Fruit fly (Drosophila melanogaster) whole organism, embryonic: ENCODE measurements around the gene Lcp65Ag3.
A peak's percentile ranks its signal among the peaks of the same experiment; 100 is the strongest.

Source experiments
- Adf1 ChIP-seq: fragments of 200-800 bp; sonication (Bioruptor generic); IDR thresholded peaks from 2 replicates; pipeline ENCODE4 v1.3.6; 2022; ENCODE audit warnings: missing biosample characterization, missing genetic modification characterization
- CG12104 ChIP-seq: fragments of 200-800 bp; sonication (Bioruptor generic); optimal IDR thresholded peaks from 3 replicates; lab custom pipeline; 2016; ENCODE audit warnings: missing biosample characterization, missing genetic modification characterization
- CG15073 ChIP-seq: fragments of 200-800 bp; sonication (Bioruptor generic); optimal IDR thresholded peaks from 2 replicates; lab custom pipeline; 2016; ENCODE audit warnings: missing biosample characterization, missing genetic modification characterization
- CG1529 ChIP-seq: fragments of 200-800 bp; sonication (Bioruptor generic); optimal IDR thresholded peaks from 3 replicates; lab custom pipeline; 2018; ENCODE audit warnings: missing biosample characterization, missing genetic modification characterization
- CG1603 ChIP-seq: fragments of 200-800 bp; sonication (Bioruptor generic); optimal IDR thresholded peaks from 2 replicates; lab custom pipeline; 2019; ENCODE audit warnings: missing biosample characterization, mild to moderate bottlenecking, missing genetic modification characterization, moderate library complexity
- CG1647 ChIP-seq: fragments of 200-800 bp; sonication (Bioruptor generic); optimal IDR thresholded peaks from 3 replicates; lab custom pipeline; 2016; ENCODE audit warnings: missing biosample characterization, missing genetic modification characterization
- CG17186 ChIP-seq: fragments of 200-800 bp; sonication (Bioruptor generic); optimal IDR thresholded peaks from 3 replicates; lab custom pipeline; 2017; ENCODE audit warnings: missing biosample characterization, missing genetic modification reagents, missing genetic modification characterization
- CG17359 ChIP-seq: fragments of 200-800 bp; sonication (Bioruptor generic); optimal IDR thresholded peaks from 3 replicates; lab custom pipeline; 2018; ENCODE audit warnings: missing biosample characterization, mild to moderate bottlenecking, missing genetic modification characterization, moderate library complexity
- CG30403 ChIP-seq: fragments of 200-800 bp; sonication (Bioruptor generic); optimal IDR thresholded peaks from 3 replicates; lab custom pipeline; 2016; ENCODE audit warnings: missing biosample characterization, missing genetic modification characterization
- CG31224 ChIP-seq: fragments of 200-800 bp; sonication (Bioruptor generic); IDR thresholded peaks from 2 replicates; pipeline ENCODE4 v1.3.6; 2022; ENCODE audit warnings: missing biosample characterization, missing genetic modification characterization
- CG3995 ChIP-seq: fragments of 200-800 bp; sonication (Bioruptor generic); optimal IDR thresholded peaks from 3 replicates; lab custom pipeline; 2016; ENCODE audit warnings: missing biosample characterization, missing genetic modification characterization
- CG4360 ChIP-seq: fragments of 200-800 bp; sonication (Bioruptor generic); IDR thresholded peaks from 2 replicates; pipeline ENCODE4 v1.3.6; 2022; ENCODE audit warnings: missing biosample characterization, missing genetic modification characterization
- CG4424 ChIP-seq: fragments of 200-800 bp; sonication (Bioruptor generic); optimal IDR thresholded peaks from 3 replicates; lab custom pipeline; 2016; ENCODE audit warnings: missing biosample characterization, missing genetic modification characterization
- CG7928 ChIP-seq: fragments of 200-800 bp; sonication (Bioruptor generic); optimal IDR thresholded peaks from 2 replicates; lab custom pipeline; 2017; ENCODE audit warnings: missing biosample characterization, mild to moderate bottlenecking, missing genetic modification characterization
- CG8089 ChIP-seq: fragments of 200-800 bp; sonication (Bioruptor generic); optimal IDR thresholded peaks from 3 replicates; lab custom pipeline; 2016; ENCODE audit warnings: missing biosample characterization, missing genetic modification characterization
- CG8388 ChIP-seq: fragments of 200-800 bp; sonication (Bioruptor generic); optimal IDR thresholded peaks from 2 replicates; lab custom pipeline; 2019; ENCODE audit warnings: missing biosample characterization, mild to moderate bottlenecking, missing genetic modification characterization, moderate library complexity
- CrebB ChIP-seq: fragments of 200-800 bp; sonication (Bioruptor generic); optimal IDR thresholded peaks from 3 replicates; lab custom pipeline; 2018; ENCODE audit warnings: missing biosample characterization, mild to moderate bottlenecking, missing genetic modification characterization
- Dip2 ChIP-seq: fragments of 200-800 bp; sonication (Bioruptor generic); IDR thresholded peaks from 2 replicates; pipeline ENCODE4 v1.3.6; 2022; ENCODE audit warnings: missing biosample characterization, missing genetic modification characterization
- Drgx ChIP-seq: fragments of 200-800 bp; sonication (Bioruptor generic); IDR thresholded peaks from 2 replicates; pipeline ENCODE4 v1.3.6; 2022; ENCODE audit warnings: missing biosample characterization, missing genetic modification characterization
- E2f1 ChIP-seq: fragments of 200-800 bp; sonication (Bioruptor generic); IDR thresholded peaks from 2 replicates; pipeline ENCODE4 v1.3.6; 2022; ENCODE audit warnings: missing biosample characterization, missing genetic modification characterization
- Gug ChIP-seq: fragments of 200-800 bp; sonication (Bioruptor generic); IDR thresholded peaks from 4 replicates; pipeline ENCODE4 v1.3.6; 2022; ENCODE audit warnings: missing biosample characterization, missing genetic modification characterization
- HHEX ChIP-seq: fragments of 200-800 bp; sonication (Bioruptor generic); optimal IDR thresholded peaks from 3 replicates; lab custom pipeline; 2017; ENCODE audit warnings: missing biosample characterization, mild to moderate bottlenecking, missing genetic modification characterization, missing genetic modification reagents
- Hey ChIP-seq: fragments of 200-800 bp; sonication (Bioruptor generic); optimal IDR thresholded peaks from 3 replicates; lab custom pipeline; 2018; ENCODE audit warnings: missing biosample characterization, mild to moderate bottlenecking, missing genetic modification characterization
- Hmr ChIP-seq: fragments of 200-800 bp; sonication (Bioruptor generic); optimal IDR thresholded peaks from 3 replicates; lab custom pipeline; 2017; ENCODE audit warnings: mild to moderate bottlenecking, missing biosample characterization, missing genetic modification reagents, missing genetic modification characterization
- Hsf ChIP-seq: fragments of 200-800 bp; sonication (Bioruptor generic); optimal IDR thresholded peaks from 3 replicates; lab custom pipeline; 2016; ENCODE audit warnings: missing biosample characterization, missing genetic modification characterization
- Lhr ChIP-seq: fragments of 200-800 bp; sonication (Bioruptor generic); optimal IDR thresholded peaks from 3 replicates; lab custom pipeline; 2017; ENCODE audit warnings: mild to moderate bottlenecking, missing biosample characterization, missing genetic modification reagents, missing genetic modification characterization
- NK7.1 ChIP-seq: fragments of 200-800 bp; sonication (Bioruptor generic); optimal IDR thresholded peaks from 3 replicates; lab custom pipeline; 2016; ENCODE audit warnings: missing biosample characterization, missing genetic modification characterization
- Nf-YA ChIP-seq: fragments of 200-800 bp; sonication (Bioruptor generic); IDR thresholded peaks from 2 replicates; pipeline ENCODE4 v1.3.6; 2022; ENCODE audit warnings: missing biosample characterization, missing genetic modification characterization
- Sry-δ ChIP-seq: fragments of 200-800 bp; sonication (Bioruptor generic); optimal IDR thresholded peaks from 2 replicates; lab custom pipeline; 2016; ENCODE audit warnings: missing biosample characterization, missing genetic modification characterization
- amos ChIP-seq: fragments of 200-800 bp; sonication (Bioruptor generic); IDR thresholded peaks from 2 replicates; pipeline ENCODE4 v1.3.6; 2022; ENCODE audit warnings: missing biosample characterization, missing genetic modification characterization; ENCODE audit not compliant: partially characterized antibody
- chm ChIP-seq: fragments of 200-800 bp; sonication (Bioruptor generic); IDR thresholded peaks from 2 replicates; pipeline ENCODE4 v1.3.6; 2022; ENCODE audit warnings: missing biosample characterization, missing genetic modification characterization
- crc ChIP-seq: fragments of 200-800 bp; sonication (Bioruptor generic); optimal IDR thresholded peaks from 2 replicates; lab custom pipeline; 2016; ENCODE audit warnings: missing biosample characterization, missing genetic modification characterization
- crol ChIP-seq: fragments of 200-800 bp; sonication (Bioruptor generic); IDR thresholded peaks from 2 replicates; pipeline ENCODE4 v1.3.6; 2022; ENCODE audit warnings: missing biosample characterization, missing genetic modification characterization
- crp ChIP-seq, 2 experiments: fragments of 200-800 bp; sonication (Bioruptor generic); optimal IDR thresholded peaks; 2 replicates in 1 of 2; 3 replicates in 1 of 2; lab custom pipeline; 2017; ENCODE audit warnings: missing biosample characterization in 2 of 2, missing genetic modification characterization in 2 of 2, mild to moderate bottlenecking in 1 of 2, moderate library complexity in 1 of 2
- dati ChIP-seq: fragments of 200-800 bp; sonication (Bioruptor generic); IDR thresholded peaks from 2 replicates; pipeline ENCODE4 v1.3.6; 2022; ENCODE audit warnings: missing biosample characterization, missing genetic modification characterization
- ems ChIP-seq: fragments of 200-800 bp; sonication (Bioruptor generic); optimal IDR thresholded peaks from 3 replicates; lab custom pipeline; 2016; ENCODE audit warnings: missing biosample characterization, missing genetic modification characterization
- esg ChIP-seq: fragments of 200-800 bp; sonication (Bioruptor generic); conservative IDR thresholded peaks from 2 replicates; pipeline ENCODE4 v1.3.6; 2022; ENCODE audit warnings: missing biosample characterization, missing genetic modification characterization
- eyg ChIP-seq: fragments of 200-800 bp; sonication (Bioruptor generic); optimal IDR thresholded peaks from 3 replicates; lab custom pipeline; 2016; ENCODE audit warnings: missing biosample characterization, missing genetic modification characterization
- fd96Cb ChIP-seq: fragments of 200-800 bp; sonication (Bioruptor generic); optimal IDR thresholded peaks from 2 replicates; lab custom pipeline; 2018; ENCODE audit warnings: missing biosample characterization, mild to moderate bottlenecking, missing genetic modification characterization, moderate library complexity
- gt ChIP-seq: fragments of 200-800 bp; sonication (Bioruptor generic); IDR thresholded peaks from 2 replicates; pipeline ENCODE4 v1.3.6; 2022; ENCODE audit warnings: missing biosample characterization, missing genetic modification characterization
- hbn ChIP-seq: fragments of 200-800 bp; sonication (Bioruptor generic); IDR thresholded peaks from 2 replicates; pipeline ENCODE4 v1.3.6; 2022; ENCODE audit warnings: missing biosample characterization, missing genetic modification characterization; ENCODE audit not compliant: partially characterized antibody
- jumu ChIP-seq: fragments of 200-800 bp; sonication (Bioruptor generic); optimal IDR thresholded peaks from 3 replicates; lab custom pipeline; 2016; ENCODE audit warnings: missing biosample characterization, missing genetic modification characterization
- lab ChIP-seq: fragments of 200-800 bp; sonication (Bioruptor generic); optimal IDR thresholded peaks from 3 replicates; lab custom pipeline; 2017; ENCODE audit warnings: missing biosample characterization, missing genetic modification characterization, mild to moderate bottlenecking, moderate library complexity, missing genetic modification reagents
- maf-S ChIP-seq: fragments of 200-800 bp; sonication (Bioruptor generic); optimal IDR thresholded peaks from 2 replicates; lab custom pipeline; 2016; ENCODE audit warnings: missing biosample characterization, missing genetic modification characterization
- nmo ChIP-seq: fragments of 200-800 bp; sonication (Bioruptor generic); optimal IDR thresholded peaks from 2 replicates; lab custom pipeline; 2018; ENCODE audit warnings: missing biosample characterization, mild to moderate bottlenecking, missing genetic modification characterization, moderate library complexity
- psq ChIP-seq: fragments of 200-800 bp; sonication (Bioruptor generic); optimal IDR thresholded peaks from 2 replicates; lab custom pipeline; 2017; ENCODE audit warnings: missing biosample characterization, missing genetic modification characterization
- salm ChIP-seq: fragments of 200-800 bp; sonication (Bioruptor generic); optimal IDR thresholded peaks from 2 replicates; lab custom pipeline; 2018; ENCODE audit warnings: missing biosample characterization, mild to moderate bottlenecking, missing genetic modification characterization
- sisA ChIP-seq: fragments of 200-800 bp; sonication (Bioruptor generic); IDR thresholded peaks from 2 replicates; pipeline ENCODE4 v1.3.6; 2022; ENCODE audit warnings: missing biosample characterization, missing genetic modification characterization
- so ChIP-seq: fragments of 200-800 bp; sonication (Bioruptor generic); IDR thresholded peaks from 3 replicates; pipeline ENCODE4 v1.3.6; 2022; ENCODE audit warnings: missing biosample characterization, missing genetic modification characterization
- tap ChIP-seq: fragments of 200-800 bp; optimal IDR thresholded peaks from 3 replicates; lab custom pipeline; 2019; ENCODE audit warnings: missing biosample characterization, mild to moderate bottlenecking, missing genetic modification characterization, moderate library complexity
- tio ChIP-seq: fragments of 200-800 bp; sonication (Bioruptor generic); optimal IDR thresholded peaks from 2 replicates; lab custom pipeline; 2017; ENCODE audit warnings: missing biosample characterization, missing genetic modification characterization, inconsistent platforms

Lcp65Ag3 gene

DNA sequence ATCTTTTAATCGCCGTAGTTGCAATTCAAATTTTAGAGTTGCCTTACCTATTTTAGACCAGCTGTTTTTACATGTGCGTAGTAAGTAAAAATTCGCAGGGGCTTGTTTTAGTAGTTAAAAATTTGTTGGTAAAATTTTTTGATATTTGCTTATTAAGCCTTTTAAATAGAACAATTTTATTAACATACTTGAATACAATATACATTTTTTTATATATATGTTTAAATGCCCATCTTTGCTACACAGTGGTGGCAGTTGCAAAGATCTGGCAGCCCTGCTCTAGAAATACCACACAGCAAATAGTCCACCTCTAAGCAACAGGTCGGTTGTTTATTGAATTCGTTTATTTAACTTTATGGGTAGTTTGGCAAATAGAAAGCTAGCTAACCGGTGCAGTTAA lies 36.1 kb downstream of the Lcp65Ag3 start, which contains the start of the genes CG10467 and loj (continued):
- TF ChIP-seq CG12104 (GFP tag; lab: Kevin White, UChicago) (peak; percentile 93), CG4360 (GFP tag; lab: Robert Waterston, UW) (peak; percentile 53), fd96Cb (tag; lab: Kevin White, UChicago) (peak; percentile 97), sisA (GFP tag; lab: Robert Waterston, UW) (peak; percentile 99), NK7.1 (no peak), Hey (tag; lab: Kevin White, UChicago) (peak; percentile 61), salm (peak; percentile 84), crc (peak; percentile 56), Gug (GFP tag; lab: Robert Waterston, UW) (peak; percentile 98), CG15073 (GFP tag; lab: Kevin White, UChicago) (peak; percentile 93), crol (GFP tag; lab: Robert Waterston, UW) (peak; percentile 47; the same call in 1 of the 2 replicates), Dip2 (GFP tag; lab: Robert Waterston, UW) (peak; percentile 56; the same call in 1 of the 2 replicates), E2f1 (GFP tag; lab: Robert Waterston, UW) (peak; percentile 97), psq (GFP tag; lab: Kevin White, UChicago) (peak; percentile 91), esg (peak; percentile 98), CG8388 (GFP tag; lab: Kevin White, UChicago) (peak; percentile 89), Hsf (GFP tag; lab: Kevin White, UChicago) (peak; percentile 94), HHEX (GFP tag; lab: Kevin White, UChicago) (peak; percentile 91), jumu (GFP tag; lab: Kevin White, UChicago) (peak; percentile 66), Nf-YA (peak; percentile 87), CG30403 (GFP tag; lab: Kevin White, UChicago) (peak; percentile 97), hbn (GFP tag; lab: Robert Waterston, UW) (peak; percentile 63), tap (tag; lab: Kevin White, UChicago) (peak; percentile 80), Adf1 (GFP tag; lab: Robert Waterston, UW) (peak; percentile 79), CrebB (tag; lab: Kevin White, UChicago) (peak; percentile 78), nmo (GFP tag; lab: Kevin White, UChicago) (peak; percentile 98), CG7928 (peak; percentile 75), CG1647 (GFP tag; lab: Kevin White, UChicago) (peak; percentile 74), crp (GFP tag; optimal IDR thresholded peaks at IDR 0.05; lab: Kevin White, UChicago) (peak; percentile 91 to 97), Hmr (GFP tag; lab: Kevin White, UChicago) (peak; percentile 92), Sry-δ (GFP tag; lab: Kevin White, UChicago) (peak; percentile 91), gt (GFP tag; lab: Robert Waterston, UW) (peak; percentile 94), maf-S (GFP tag; lab: Kevin White, UChicago) (peak; percentile 69), CG3995 (GFP tag; lab: Kevin White, UChicago) (peak; percentile 63), ems (GFP tag; lab: Kevin White, UChicago) (peak; percentile 88), CG17186 (peak; percentile 48), CG8089 (GFP tag; lab: Kevin White, UChicago) (peak; percentile 68), CG1603 (peak; percentile 51), amos (GFP tag; lab: Robert Waterston, UW) (peak; percentile 70), CG1529 (GFP tag; lab: Kevin White, UChicago) (peak; percentile 82), Drgx (peak; percentile 81), so (GFP tag; lab: Robert Waterston, UW) (peak; percentile 88), dati (peak; percentile 80), chm (peak; percentile 93), Lhr (GFP tag; lab: Kevin White, UChicago) (peak; percentile 90), lab (peak; percentile 94), tio (peak; percentile 96), eyg (GFP tag; lab: Kevin White, UChicago) (no peak), CG17359 (tag; lab: Kevin White, UChicago) (peak; percentile 96), CG4424 (GFP tag; lab: Kevin White, UChicago) (peak; percentile 97), CG31224 (GFP tag; lab: Robert Waterston, UW) (peak; percentile 93)
